Fruit fly (Drosophila melanogaster) S2 (cell line): ENCODE results near the gene dyl.

Source experiments
- CG8478 ChIP-seq: fragments of >200 bp; optimal IDR thresholded peaks from 2 replicates; lab custom pipeline; 2018
- CTCF ChIP-seq, 2 experiments: fragments of >200 bp; optimal IDR thresholded peaks; 2 replicates each; lab custom pipeline; 2018

The dyl gene

dm6 chr3L:4307691-4308383 is at the start of gene dyl:
dyl (minus strand) TSS chr3L:4307718.
- no peak for TF ChIP-seq CTCF (optimal IDR thresholded peaks at IDR 0.05; lab: Kevin White, UChicago)
- no peak for TF ChIP-seq CG8478 (lab: Kevin White, UChicago)

DNA sequence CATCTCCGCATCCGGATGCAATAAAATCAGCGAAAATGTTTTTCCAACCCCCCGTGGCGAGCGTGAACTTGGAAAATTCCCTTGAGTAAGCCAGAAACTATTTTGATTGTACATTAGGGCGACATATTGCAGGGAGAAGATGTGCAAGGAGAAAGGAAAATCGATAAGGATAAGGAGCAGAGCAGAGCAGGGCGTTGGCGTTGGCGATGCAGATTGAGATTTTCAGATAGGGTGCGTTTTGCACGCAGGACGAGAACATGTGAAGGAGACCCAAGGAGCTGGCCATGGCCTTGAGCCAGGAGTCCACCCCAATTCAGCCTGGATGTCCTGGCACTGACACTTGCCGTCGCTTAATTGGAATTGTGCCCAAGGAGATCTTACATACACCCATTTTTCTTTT is 49.5 kb upstream of the dyl start:
- TF ChIP-seq CTCF (optimal IDR thresholded peaks at IDR 0.05; lab: Kevin White, UChicago) (no peak), CG8478 (lab: Kevin White, UChicago) (no peak)

DNA sequence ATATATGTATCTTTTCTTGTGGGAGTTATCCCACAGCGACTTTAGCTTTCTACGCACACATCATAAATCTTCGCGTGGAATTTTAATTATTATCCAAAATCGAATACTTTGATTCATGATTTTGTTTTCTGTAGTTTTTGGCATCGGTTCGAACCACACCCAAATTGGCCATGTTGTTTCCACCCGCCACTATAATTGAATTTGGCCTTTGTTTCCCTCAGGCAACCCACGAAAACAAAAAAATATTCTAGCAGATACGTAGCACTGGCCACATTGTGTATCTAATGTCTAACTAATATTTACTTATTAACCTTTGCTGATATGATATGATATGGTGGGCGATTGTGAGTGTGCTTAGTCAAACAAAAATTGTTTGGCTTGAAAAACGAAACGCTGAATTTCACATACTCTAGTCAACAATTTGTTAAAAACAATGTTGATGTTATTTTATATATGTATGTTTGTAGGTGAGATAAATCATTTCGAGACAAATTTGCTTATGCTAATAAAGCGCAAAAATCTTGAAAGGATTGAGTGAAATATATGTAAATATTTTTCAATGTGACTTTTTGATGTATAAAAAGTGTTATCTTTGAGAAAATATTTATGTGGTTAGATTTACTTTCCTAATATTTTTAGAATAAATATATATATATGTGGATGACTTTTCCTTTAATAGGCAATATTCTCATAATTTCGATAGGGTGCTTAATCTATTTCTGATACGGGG is 47.5 kb upstream of the dyl start:
- no peak for TF ChIP-seq CTCF (optimal IDR thresholded peaks at IDR 0.05; lab: Kevin White, UChicago)
- TF ChIP-seq CG8478 (lab: Kevin White, UChicago), result no peak

dm6 chr3L:4353657-4354075 is 46.1 kb upstream of the dyl start:
- TF ChIP-seq CG8478 (lab: Kevin White, UChicago) (no peak), CTCF (optimal IDR thresholded peaks at IDR 0.05; lab: Kevin White, UChicago) (no peak)

DNA sequence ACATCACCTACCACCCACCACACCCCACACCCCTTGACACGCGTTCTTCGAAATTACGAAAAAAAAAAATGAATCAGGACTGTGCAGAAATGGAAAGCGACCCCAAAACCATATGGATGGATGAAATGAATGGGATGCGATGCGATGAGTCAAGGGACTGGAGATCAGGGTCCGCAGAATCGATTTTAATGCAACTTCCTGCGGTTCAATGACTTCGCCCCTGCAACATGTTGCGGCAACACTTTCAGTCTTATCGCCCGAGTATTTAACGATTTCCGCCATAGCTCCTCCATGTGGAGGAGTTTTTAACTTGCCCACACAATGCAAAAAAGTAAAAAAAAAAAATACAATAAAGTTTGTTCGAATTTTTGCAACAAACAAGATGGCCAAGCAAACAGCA is 45.1 kb upstream of the dyl start:
- TF ChIP-seq CTCF (optimal IDR thresholded peaks at IDR 0.05; lab: Kevin White, UChicago) (no peak), CG8478 (lab: Kevin White, UChicago) (no peak)

- no peak for TF ChIP-seq CG8478 (lab: Kevin White, UChicago)
- TF ChIP-seq CTCF (optimal IDR thresholded peaks at IDR 0.05; lab: Kevin White, UChicago), result no peak
These were observed 44.5 kb upstream of the dyl start for dm6 chr3L:4352009-4352408.

dm6 chr3L:4349314-4349713 is 41.8 kb upstream of the dyl start:
- TF ChIP-seq CTCF (optimal IDR thresholded peaks at IDR 0.05; lab: Kevin White, UChicago), result no peak
- TF ChIP-seq CG8478 (lab: Kevin White, UChicago), result no peak

- TF ChIP-seq CG8478 (lab: Kevin White, UChicago) (no peak), CTCF (optimal IDR thresholded peaks at IDR 0.05; lab: Kevin White, UChicago) (no peak)
These were observed 41.3 kb upstream of the dyl start for dm6 chr3L:4348839-4349238.

DNA sequence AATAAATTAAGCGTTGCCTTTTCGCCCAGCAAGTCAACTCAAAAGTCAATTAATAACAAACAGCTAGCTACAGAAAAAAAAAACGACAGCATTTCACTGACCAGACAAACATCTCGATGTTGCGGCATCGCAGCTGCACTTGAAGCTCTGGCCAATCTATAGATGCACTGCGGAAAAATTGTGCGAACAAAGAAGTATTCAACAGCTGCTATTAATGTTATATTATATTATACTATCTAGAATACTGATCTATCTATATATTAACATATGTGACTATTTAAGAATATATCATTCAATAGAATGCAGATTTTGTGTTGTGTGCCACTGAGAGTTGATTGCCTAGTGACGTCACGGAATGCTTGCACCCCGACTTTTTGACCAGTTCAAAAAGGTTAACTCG is 40.6 kb upstream of the dyl start:
- TF ChIP-seq CG8478 (lab: Kevin White, UChicago) (no peak), CTCF (optimal IDR thresholded peaks at IDR 0.05; lab: Kevin White, UChicago) (no peak)

dm6 chr3L:4346379-4346778 is 38.9 kb upstream of the dyl start:
- TF ChIP-seq CG8478 (lab: Kevin White, UChicago) (no peak), CTCF (optimal IDR thresholded peaks at IDR 0.05; lab: Kevin White, UChicago) (no peak)

dm6 chr3L:4341078-4341477 is 33.6 kb upstream of the dyl start:
- no peak for TF ChIP-seq CTCF (optimal IDR thresholded peaks at IDR 0.05; lab: Kevin White, UChicago)

dm6 chr3L:4340227-4340626 is 32.7 kb upstream of the dyl start:
- TF ChIP-seq CTCF (optimal IDR thresholded peaks at IDR 0.05; lab: Kevin White, UChicago) (no peak), CG8478 (lab: Kevin White, UChicago) (no peak)

DNA sequence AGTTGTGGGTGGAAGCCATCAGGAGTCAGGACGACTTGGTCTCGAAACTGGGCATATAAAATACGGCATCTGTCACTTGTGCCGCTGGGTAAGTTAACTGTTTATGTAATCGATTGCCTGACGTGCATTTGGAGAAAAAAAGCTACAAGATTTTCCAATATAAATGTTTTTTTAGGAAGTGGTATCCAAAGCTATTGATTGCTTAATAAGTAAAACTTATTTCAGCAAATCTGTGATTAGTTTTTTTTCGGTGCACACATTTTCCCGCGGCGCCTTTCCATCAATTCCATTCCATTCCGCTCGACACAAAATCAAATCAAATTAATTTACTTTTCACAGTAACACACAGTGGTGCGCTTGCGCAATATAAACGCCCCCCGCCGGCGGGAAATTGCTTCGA is 32.0 kb upstream of the dyl start:
- TF ChIP-seq CG8478 (lab: Kevin White, UChicago), result no peak
- TF ChIP-seq CTCF (optimal IDR thresholded peaks at IDR 0.05; lab: Kevin White, UChicago), result no peak

DNA sequence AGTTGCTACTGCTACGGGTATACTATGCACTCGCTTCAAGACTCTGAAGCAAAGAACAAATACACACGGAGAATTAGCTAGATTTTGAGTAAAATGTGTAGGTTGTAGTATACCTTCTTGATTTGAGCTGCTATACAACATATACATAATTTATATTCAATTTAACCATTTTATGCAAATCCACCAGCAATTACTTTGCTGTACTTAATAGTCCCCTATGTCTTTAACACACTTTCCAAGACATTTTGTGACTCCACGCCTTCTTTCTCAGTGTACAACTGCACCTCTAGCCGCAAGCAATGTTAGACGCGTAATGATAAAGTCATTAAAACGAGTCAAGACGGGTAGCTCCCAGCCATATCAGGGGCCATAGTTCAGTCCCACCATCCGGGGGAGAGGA is 29.1 kb upstream of the dyl start:
- TF ChIP-seq CG8478 (lab: Kevin White, UChicago), result no peak
- no peak for TF ChIP-seq CTCF (optimal IDR thresholded peaks at IDR 0.05; lab: Kevin White, UChicago)

DNA sequence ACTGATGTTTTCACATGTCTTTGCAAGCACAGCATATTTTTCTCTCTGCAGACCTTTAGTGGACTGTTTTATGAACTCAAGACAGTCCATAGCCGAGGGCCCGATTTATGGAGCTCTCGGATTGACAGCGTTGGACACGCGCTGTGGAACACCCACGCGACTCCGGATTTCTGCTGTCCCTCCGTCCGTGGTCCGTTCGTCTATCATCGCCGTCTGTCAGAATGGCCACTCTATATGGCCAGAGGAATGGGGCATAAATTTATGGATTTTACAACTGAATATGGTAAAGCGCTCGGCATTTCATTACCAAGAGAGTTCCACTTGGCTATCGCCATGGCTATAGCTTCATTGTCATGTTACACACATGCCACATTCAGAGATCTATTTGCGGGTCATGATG is 20.5 kb upstream of the dyl start:
- TF ChIP-seq CTCF (optimal IDR thresholded peaks at IDR 0.05; lab: Kevin White, UChicago) (no peak), CG8478 (lab: Kevin White, UChicago) (no peak)
